Fruit fly (Drosophila melanogaster): ENCODE data around the gene ATPsynE.
A peak's percentile ranks its signal among the peaks of the same experiment; 100 is the strongest.

The ATPsynE gene

DNA sequence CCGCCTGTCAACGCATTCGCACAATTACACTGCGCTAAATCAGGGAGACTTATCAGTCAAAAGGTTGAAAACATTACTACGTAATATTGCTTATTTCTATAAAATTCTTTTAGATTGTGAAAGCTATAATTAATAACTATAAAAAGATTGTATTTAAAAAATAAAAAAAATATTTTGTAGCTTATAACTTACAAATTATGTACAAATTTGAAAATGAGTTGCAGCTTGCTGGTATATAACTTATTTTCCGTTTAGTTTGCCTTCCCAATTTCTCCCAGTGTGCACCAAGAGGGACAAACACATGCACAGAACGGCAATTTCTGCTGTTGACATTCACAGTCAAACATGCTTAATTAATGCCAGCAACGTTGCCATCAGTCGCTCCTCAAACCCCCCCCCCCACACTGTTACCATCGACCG is 27.0 kb downstream of the ATPsynE start (continued):
- TF ChIP-seq CG1024 (GFP tag; IDR thresholded peaks at IDR 0.05) (no peak; the same call in 1 of the 2 replicates), wor (GFP tag; IDR thresholded peaks at IDR 0.05) (peak; percentile 55), CkIIα-i1 (GFP tag; IDR thresholded peaks at IDR 0.05) (no peak), CG9817 (tag; optimal IDR thresholded peaks at IDR 0.05) (peak; percentile 58), phol (tag; optimal IDR thresholded peaks at IDR 0.05) (peak; percentile 85), HLH4C (GFP tag; IDR thresholded peaks at IDR 0.05; ENCODE audit: partially characterized antibody) (no peak), tap (tag; optimal IDR thresholded peaks at IDR 0.05) (peak; percentile 70), CG33213 (GFP tag; optimal IDR thresholded peaks at IDR 0.05) (no peak), Hr39 (optimal IDR thresholded peaks at IDR 0.05) (no peak), slp2 (GFP tag; optimal IDR thresholded peaks at IDR 0.05) (no peak), wek (GFP tag; optimal IDR thresholded peaks at IDR 0.05) (no peak), CG8478 (optimal IDR thresholded peaks at IDR 0.05) (no peak), vnd (GFP tag; IDR thresholded peaks at IDR 0.05; ENCODE audit: partially characterized antibody) (no peak), CG11093 (GFP tag; IDR thresholded peaks at IDR 0.05) (0 out of 3 replicates have a peak, but pooled peaks have one; percentile 42), CG7963 (GFP tag; IDR thresholded peaks at IDR 0.05; ENCODE audit: partially characterized antibody) (no peak), CG34224 (GFP tag; IDR thresholded peaks at IDR 0.05; ENCODE audit: partially characterized antibody) (no peak), CG1602 (GFP tag; optimal IDR thresholded peaks at IDR 0.05) (peak; percentile 18), Vsx1 (GFP tag; optimal IDR thresholded peaks at IDR 0.05) (peak; percentile 7), CG15011 (GFP tag; optimal IDR thresholded peaks at IDR 0.05) (peak; percentile 69), da (GFP tag; optimal IDR thresholded peaks at IDR 0.05) (no peak), toy (GFP tag; IDR thresholded peaks at IDR 0.05) (peak; percentile 42; the same call in 1 of the 2 replicates), CG10366 (GFP tag; IDR thresholded peaks at IDR 0.05) (no peak; the same call in 1 of the 2 replicates), shn (GFP tag; optimal IDR thresholded peaks at IDR 0.05) (no peak), Hr51 (GFP tag; optimal IDR thresholded peaks at IDR 0.05) (peak in 1 of 2 experiments; percentile 80), CG2129 (GFP tag; IDR thresholded peaks at IDR 0.05; ENCODE audit: partially characterized antibody) (no peak), CG31388 (GFP tag; optimal IDR thresholded peaks at IDR 0.05) (no peak), Xrp1 (GFP tag; IDR thresholded peaks at IDR 0.05) (peak; percentile 71; the same call in 1 of the 2 replicates), CG4820 (GFP tag; optimal IDR thresholded peaks at IDR 0.05) (peak; percentile 62), fd96Cb (tag; optimal IDR thresholded peaks at IDR 0.05) (peak; percentile 78), CG9437 (GFP tag; optimal IDR thresholded peaks at IDR 0.05) (peak; percentile 55), CG3407 (GFP tag; optimal IDR thresholded peaks at IDR 0.05) (peak; percentile 33), Mrtf (GFP tag; IDR thresholded peaks at IDR 0.05) (no peak), Sry-β (GFP tag; optimal IDR thresholded peaks at IDR 0.05) (no peak), Pdp1 (GFP tag; optimal IDR thresholded peaks at IDR 0.05) (no peak), CG10147 (GFP tag; optimal IDR thresholded peaks at IDR 0.05) (peak; percentile 86), dati (GFP tag; IDR thresholded peaks at IDR 0.05) (no peak), CG8290 (GFP tag; optimal IDR thresholded peaks at IDR 0.05) (no peak), CG8290 (tag; optimal IDR thresholded peaks at IDR 0.05) (no peak), D19A (tag; optimal IDR thresholded peaks at IDR 0.05) (peak; percentile 78), CG14860 (GFP tag; IDR thresholded peaks at IDR 0.05; ENCODE audit: partially characterized antibody) (no peak), CG13894 (tag; optimal IDR thresholded peaks at IDR 0.05) (peak; percentile 36), TFAM (GFP tag; optimal IDR thresholded peaks at IDR 0.05) (no peak), CG17385 (GFP tag; optimal IDR thresholded peaks at IDR 0.05) (peak; percentile 55), CG7786 (GFP tag; optimal IDR thresholded peaks at IDR 0.05) (no peak), Doc3 (GFP tag; IDR thresholded peaks at IDR 0.05; ENCODE audit: partially characterized antibody) (no peak), pita (GFP tag; optimal IDR thresholded peaks at IDR 0.05) (no peak), ac (GFP tag; optimal IDR thresholded peaks at IDR 0.05) (no peak), CG12744 (GFP tag; optimal IDR thresholded peaks at IDR 0.05) (no peak), CHES-1-like (GFP tag; optimal IDR thresholded peaks at IDR 0.05) (no peak), HmgZ (tag; optimal IDR thresholded peaks at IDR 0.05) (peak; percentile 14), CG9876 (GFP tag; optimal IDR thresholded peaks at IDR 0.05) (no peak)
